Worm (Caenorhabditis elegans) whole organism, midembryonic: Measurements from ENCODE around the gene F40F9.10.

ENCODE experiments used
- T22C8.4 ChIP-seq: fragments of 200-800 bp; sonication (Bioruptor generic); IDR thresholded peaks from 2 replicates; pipeline ENCODE4 v1.3.6; 2022; ENCODE audit warnings: missing genetic modification characterization, missing compliant biosample characterization
- cog-1 ChIP-seq: sonication (generic microtip); optimal IDR thresholded peaks from 2 replicates; lab custom pipeline; 2016; ENCODE audit warnings: missing genetic modification characterization, missing compliant biosample characterization
- flt-1 ChIP-seq: fragments of 200-800 bp; sonication (Bioruptor generic); IDR thresholded peaks from 2 replicates; pipeline ENCODE4 v1.3.6; 2022; ENCODE audit warnings: missing genetic modification characterization, missing compliant biosample characterization
- klf-2 ChIP-seq: fragments of 200-800 bp; sonication (Bioruptor generic); conservative IDR thresholded peaks from 2 replicates; pipeline ENCODE4 v1.3.6; 2022; ENCODE audit warnings: missing genetic modification reagents, missing genetic modification characterization, missing compliant biosample characterization
- ref-1 ChIP-seq: fragments of 200-800 bp; sonication (Bioruptor generic); conservative IDR thresholded peaks from 2 replicates; pipeline ENCODE4 v1.3.6; 2022; ENCODE audit warnings: missing genetic modification reagents, missing genetic modification characterization, missing compliant biosample characterization
- tab-1 ChIP-seq: fragments of 200-800 bp; sonication (Bioruptor generic); IDR thresholded peaks from 2 replicates; pipeline ENCODE4 v1.3.6; 2022; ENCODE audit warnings: missing genetic modification characterization, missing compliant biosample characterization
- ztf-23 ChIP-seq: fragments of 200-800 bp; sonication (Bioruptor generic); IDR thresholded peaks from 2 replicates; pipeline ENCODE4 v1.3.6; 2022; ENCODE audit warnings: missing genetic modification reagents, missing genetic modification characterization, missing compliant biosample characterization
- ztf-29 ChIP-seq: fragments of 200-800 bp; sonication (Bioruptor generic); IDR thresholded peaks from 2 replicates; pipeline ENCODE4 v1.3.6; 2022; ENCODE audit warnings: missing genetic modification reagents, missing genetic modification characterization, missing compliant biosample characterization

DNA sequence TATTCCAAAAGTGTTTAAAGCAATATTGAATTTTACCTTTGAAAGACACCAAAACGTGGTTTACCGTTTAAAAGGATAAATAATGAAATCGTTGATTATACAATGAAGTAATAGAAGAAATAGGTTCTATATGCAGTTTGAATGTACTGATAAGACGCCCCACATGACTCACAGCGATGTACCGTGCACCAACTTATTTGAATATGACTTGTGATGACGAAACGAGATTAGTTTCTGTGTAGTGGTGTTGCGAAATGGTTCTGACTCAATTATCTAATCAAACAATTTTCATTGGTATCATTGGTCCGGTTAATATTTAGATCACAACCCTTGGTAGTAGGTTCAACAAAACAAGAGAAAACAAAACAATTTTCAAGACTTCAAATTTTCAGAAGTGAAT, 2.3 kb downstream of the F40F9.10 start:
- TF ChIP-seq flt-1 (GFP tag; lab: Robert Waterston, UW) (no peak), tab-1 (GFP tag; lab: Robert Waterston, UW) (no peak), cog-1 (tag; lab: Kevin White, UChicago) (no peak), ztf-29 (GFP tag; lab: Robert Waterston, UW) (no peak), klf-2 (GFP tag; lab: Robert Waterston, UW) (no peak), ztf-23 (GFP tag; lab: Robert Waterston, UW) (no peak), ref-1 (GFP tag; lab: Robert Waterston, UW) (no peak), T22C8.4 (GFP tag; lab: Robert Waterston, UW) (no peak)
